Fruit fly (Drosophila melanogaster) whole organism, embryonic: ENCODE data around the gene CG32647.

Source experiments
- Atf-2 ChIP-seq: fragments of 200-800 bp; sonication (Bioruptor generic); optimal IDR thresholded peaks from 2 replicates; lab custom pipeline; 2016; ENCODE audit warnings: missing biosample characterization, missing genetic modification characterization
- CG10274 ChIP-seq: fragments of 200-800 bp; sonication (Bioruptor generic); optimal IDR thresholded peaks from 3 replicates; lab custom pipeline; 2017; ENCODE audit warnings: missing biosample characterization, mild to moderate bottlenecking, missing genetic modification characterization
- CG10565 ChIP-seq: fragments of 200-800 bp; sonication (Bioruptor generic); optimal IDR thresholded peaks from 3 replicates; lab custom pipeline; 2016; ENCODE audit warnings: missing biosample characterization, mild to moderate bottlenecking, missing genetic modification characterization
- CG10979 ChIP-seq: fragments of 200-800 bp; sonication (Bioruptor generic); optimal IDR thresholded peaks from 2 replicates; lab custom pipeline; 2018; ENCODE audit warnings: missing biosample characterization, mild to moderate bottlenecking, missing genetic modification characterization, moderate library complexity
- CG13123 ChIP-seq: fragments of 200-800 bp; sonication (Bioruptor generic); optimal IDR thresholded peaks from 2 replicates; lab custom pipeline; 2016; ENCODE audit warnings: missing biosample characterization, missing genetic modification characterization
- CG15479 ChIP-seq: fragments of 200-800 bp; sonication (Bioruptor generic); optimal IDR thresholded peaks from 3 replicates; lab custom pipeline; 2019; ENCODE audit warnings: missing biosample characterization, mild to moderate bottlenecking, missing genetic modification characterization, moderate library complexity
- CG15601 ChIP-seq: fragments of 200-800 bp; sonication (Bioruptor generic); optimal IDR thresholded peaks from 3 replicates; lab custom pipeline; 2019; ENCODE audit warnings: missing biosample characterization, mild to moderate bottlenecking, missing genetic modification characterization, moderate library complexity
- CG1603 ChIP-seq: fragments of 200-800 bp; sonication (Bioruptor generic); optimal IDR thresholded peaks from 2 replicates; lab custom pipeline; 2019; ENCODE audit warnings: missing biosample characterization, mild to moderate bottlenecking, missing genetic modification characterization, moderate library complexity
- CG16815 ChIP-seq: fragments of 200-800 bp; sonication (Bioruptor generic); optimal IDR thresholded peaks from 3 replicates; lab custom pipeline; 2017; ENCODE audit warnings: missing biosample characterization, mild to moderate bottlenecking, missing genetic modification characterization
- CG16863 ChIP-seq: fragments of 200-800 bp; sonication (Bioruptor generic); optimal IDR thresholded peaks from 3 replicates; lab custom pipeline; 2016; ENCODE audit warnings: missing biosample characterization, missing genetic modification characterization
- CG17328 ChIP-seq: fragments of 200-800 bp; sonication (Bioruptor generic); IDR thresholded peaks from 2 replicates; pipeline ENCODE4 v1.3.6; 2022; ENCODE audit warnings: missing biosample characterization, missing genetic modification characterization
- CG17568 ChIP-seq: fragments of 200-800 bp; sonication (Bioruptor generic); optimal IDR thresholded peaks from 2 replicates; lab custom pipeline; 2018; ENCODE audit warnings: missing biosample characterization, mild to moderate bottlenecking, missing genetic modification characterization, moderate library complexity
- CG18599 ChIP-seq: fragments of 200-800 bp; sonication (Bioruptor generic); optimal IDR thresholded peaks from 3 replicates; lab custom pipeline; 2017; ENCODE audit warnings: missing biosample characterization, missing genetic modification characterization, mild to moderate bottlenecking, moderate library complexity, missing genetic modification reagents
- CG2712 ChIP-seq: fragments of 200-800 bp; optimal IDR thresholded peaks from 3 replicates; lab custom pipeline; 2019; ENCODE audit warnings: missing biosample characterization, mild to moderate bottlenecking, missing genetic modification characterization, moderate library complexity
- CG30403 ChIP-seq: fragments of 200-800 bp; sonication (Bioruptor generic); optimal IDR thresholded peaks from 3 replicates; lab custom pipeline; 2016; ENCODE audit warnings: missing biosample characterization, missing genetic modification characterization
- CG4328 ChIP-seq: fragments of 200-800 bp; sonication (Bioruptor generic); optimal IDR thresholded peaks from 3 replicates; lab custom pipeline; 2017; ENCODE audit warnings: missing biosample characterization, missing genetic modification reagents, missing genetic modification characterization
- CG5953 ChIP-seq: fragments of 200-800 bp; sonication (Bioruptor generic); IDR thresholded peaks from 2 replicates; pipeline ENCODE4 v1.3.6; 2022; ENCODE audit warnings: missing biosample characterization, missing genetic modification characterization
- CG6683 ChIP-seq: fragments of 200-800 bp; sonication (Bioruptor generic); optimal IDR thresholded peaks from 2 replicates; lab custom pipeline; 2017; ENCODE audit warnings: missing biosample characterization, mild to moderate bottlenecking, missing genetic modification characterization, missing genetic modification reagents
- CG6765 ChIP-seq: fragments of 200-800 bp; sonication (Bioruptor generic); optimal IDR thresholded peaks from 3 replicates; lab custom pipeline; 2017; ENCODE audit warnings: missing biosample characterization, mild to moderate bottlenecking, missing genetic modification characterization
- CG9932 ChIP-seq: fragments of 200-800 bp; sonication (Bioruptor generic); IDR thresholded peaks from 2 replicates; pipeline ENCODE4 v1.3.6; 2022; ENCODE audit warnings: missing biosample characterization, missing genetic modification characterization
- Camta ChIP-seq: fragments of 200-800 bp; sonication (Bioruptor generic); optimal IDR thresholded peaks from 2 replicates; lab custom pipeline; 2016; ENCODE audit warnings: missing biosample characterization, missing genetic modification characterization
- D ChIP-seq, 2 experiments: fragments of 200-800 bp in 1 of 2; fragments of >200 bp in 1 of 2; sonication (Bioruptor generic) in 1 of 2; optimal IDR thresholded peaks; 2 replicates in 1 of 2; 3 replicates in 1 of 2; lab custom pipeline; 2017; ENCODE audit warnings: mild to moderate bottlenecking in 1 of 2, missing biosample characterization in 1 of 2, missing genetic modification characterization in 1 of 2, missing genetic modification reagents in 1 of 2
- Ets65A ChIP-seq: fragments of 200-800 bp; sonication (Bioruptor generic); peaks from one replicate; lab custom pipeline; 2016; ENCODE audit warnings: missing biosample characterization, missing genetic modification characterization
- H2.0 ChIP-seq: fragments of 200-800 bp; sonication (Bioruptor generic); IDR thresholded peaks from 2 replicates; pipeline ENCODE4 v1.3.6; 2022; ENCODE audit warnings: missing biosample characterization, missing genetic modification characterization
- HmgD ChIP-seq: fragments of 200-800 bp; sonication (Bioruptor generic); optimal IDR thresholded peaks from 3 replicates; lab custom pipeline; 2016; ENCODE audit warnings: missing biosample characterization, missing genetic modification characterization
- Hmr ChIP-seq: fragments of 200-800 bp; sonication (Bioruptor generic); optimal IDR thresholded peaks from 3 replicates; lab custom pipeline; 2017; ENCODE audit warnings: mild to moderate bottlenecking, missing biosample characterization, missing genetic modification reagents, missing genetic modification characterization
- Hmx ChIP-seq: fragments of 200-800 bp; sonication (Bioruptor generic); optimal IDR thresholded peaks from 2 replicates; lab custom pipeline; 2016; ENCODE audit warnings: missing biosample characterization, missing genetic modification characterization
- Lhr ChIP-seq: fragments of 200-800 bp; sonication (Bioruptor generic); optimal IDR thresholded peaks from 3 replicates; lab custom pipeline; 2017; ENCODE audit warnings: mild to moderate bottlenecking, missing biosample characterization, missing genetic modification reagents, missing genetic modification characterization
- Lpt ChIP-seq: fragments of >200 bp; optimal IDR thresholded peaks from 2 replicates; lab custom pipeline; 2018; ENCODE audit warnings: missing biosample characterization, missing genetic modification characterization
- MBD-R2 ChIP-seq: fragments of 200-800 bp; sonication (Bioruptor generic); IDR thresholded peaks from 2 replicates; pipeline ENCODE4 v1.3.6; 2022; ENCODE audit warnings: missing biosample characterization, missing genetic modification characterization
- Meics ChIP-seq: fragments of 200-800 bp; sonication (Bioruptor generic); optimal IDR thresholded peaks from 2 replicates; lab custom pipeline; 2017; ENCODE audit warnings: missing biosample characterization, mild to moderate bottlenecking, missing genetic modification characterization
- NK7.1 ChIP-seq: fragments of 200-800 bp; sonication (Bioruptor generic); optimal IDR thresholded peaks from 3 replicates; lab custom pipeline; 2016; ENCODE audit warnings: missing biosample characterization, missing genetic modification characterization
- Spps ChIP-seq: fragments of 200-800 bp; sonication (Bioruptor generic); optimal IDR thresholded peaks from 2 replicates; lab custom pipeline; 2018; ENCODE audit warnings: missing biosample characterization, mild to moderate bottlenecking, missing genetic modification characterization
- ash1 ChIP-seq: fragments of 200-800 bp; sonication (Bioruptor generic); optimal IDR thresholded peaks from 2 replicates; lab custom pipeline; 2018; ENCODE audit warnings: missing biosample characterization, mild to moderate bottlenecking, missing genetic modification characterization
- ato ChIP-seq: fragments of 200-800 bp; sonication (Bioruptor generic); IDR thresholded peaks from 2 replicates; pipeline ENCODE4 v1.3.6; 2022; ENCODE audit warnings: missing biosample characterization, missing genetic modification characterization; ENCODE audit not compliant: partially characterized antibody
- az2 ChIP-seq: fragments of 200-800 bp; sonication (Bioruptor generic); optimal IDR thresholded peaks from 3 replicates; lab custom pipeline; 2016; ENCODE audit warnings: missing biosample characterization, missing genetic modification characterization
- ci ChIP-seq: fragments of 200-800 bp; sonication (Bioruptor generic); IDR thresholded peaks from 3 replicates; pipeline ENCODE4 v1.3.6; 2022; ENCODE audit warnings: missing biosample characterization, missing genetic modification characterization
- cwo ChIP-seq: fragments of 200-800 bp; sonication (Bioruptor generic); optimal IDR thresholded peaks from 3 replicates; lab custom pipeline; 2017; ENCODE audit warnings: missing biosample characterization, missing genetic modification characterization, mild to moderate bottlenecking, moderate library complexity, missing genetic modification reagents
- emc ChIP-seq: fragments of 200-800 bp; sonication (Bioruptor generic); optimal IDR thresholded peaks from 2 replicates; lab custom pipeline; 2016; ENCODE audit warnings: missing biosample characterization, missing genetic modification characterization
- eve ChIP-seq, 2 experiments: fragments of >200 bp; optimal IDR thresholded peaks; 2 replicates each; lab custom pipeline; 2017; ENCODE audit warnings: missing biosample characterization in 2 of 2, missing genetic modification characterization in 2 of 2
- klu ChIP-seq: fragments of 200-800 bp; sonication (Bioruptor generic); IDR thresholded peaks from 2 replicates; pipeline ENCODE4 v1.3.6; 2022; ENCODE audit warnings: missing biosample characterization, missing genetic modification characterization
- lilli ChIP-seq: fragments of 200-800 bp; sonication (Bioruptor generic); optimal IDR thresholded peaks from 3 replicates; lab custom pipeline; 2016; ENCODE audit warnings: missing biosample characterization, missing genetic modification characterization
- mld ChIP-seq: fragments of 200-800 bp; sonication (Bioruptor generic); IDR thresholded peaks from 3 replicates; pipeline ENCODE4 v1.3.6; 2022; ENCODE audit warnings: missing biosample characterization, missing genetic modification characterization; ENCODE audit not compliant: partially characterized antibody
- odd ChIP-seq: fragments of 200-800 bp; sonication (Bioruptor generic); optimal IDR thresholded peaks from 2 replicates; lab custom pipeline; 2017; ENCODE audit warnings: missing biosample characterization, mild to moderate bottlenecking, missing genetic modification characterization
- repo ChIP-seq: fragments of 200-800 bp; sonication (Bioruptor generic); optimal IDR thresholded peaks from 2 replicates; lab custom pipeline; 2016; ENCODE audit warnings: missing biosample characterization, missing genetic modification characterization
- row ChIP-seq: fragments of 200-800 bp; sonication (Bioruptor generic); IDR thresholded peaks from 3 replicates; pipeline ENCODE4 v1.3.6; 2022; ENCODE audit warnings: missing biosample characterization, missing genetic modification characterization
- salm ChIP-seq: fragments of 200-800 bp; sonication (Bioruptor generic); optimal IDR thresholded peaks from 2 replicates; lab custom pipeline; 2018; ENCODE audit warnings: missing biosample characterization, mild to moderate bottlenecking, missing genetic modification characterization
- sd ChIP-seq: fragments of 200-800 bp; sonication (Bioruptor generic); optimal IDR thresholded peaks from 3 replicates; lab custom pipeline; 2018; ENCODE audit warnings: missing biosample characterization, mild to moderate bottlenecking, missing genetic modification characterization, moderate library complexity
- sisA ChIP-seq: fragments of 200-800 bp; sonication (Bioruptor generic); IDR thresholded peaks from 2 replicates; pipeline ENCODE4 v1.3.6; 2022; ENCODE audit warnings: missing biosample characterization, missing genetic modification characterization
- so ChIP-seq: fragments of 200-800 bp; sonication (Bioruptor generic); IDR thresholded peaks from 3 replicates; pipeline ENCODE4 v1.3.6; 2022; ENCODE audit warnings: missing biosample characterization, missing genetic modification characterization
- trh ChIP-seq: fragments of 200-800 bp; sonication (Bioruptor generic); optimal IDR thresholded peaks from 2 replicates; lab custom pipeline; 2016; ENCODE audit warnings: missing biosample characterization, missing genetic modification characterization

CG32647 gene

dm6 chrX:12766286-12766685, 18.5 kb downstream of the CG32647 start (continued):
- TF ChIP-seq NK7.1 (GFP tag; lab: Kevin White, UChicago) = no peak
- no peak for TF ChIP-seq mld (GFP tag; lab: Robert Waterston, UW)
- no peak for TF ChIP-seq MBD-R2 (GFP tag; lab: Robert Waterston, UW)
- TF ChIP-seq Atf-2 = no peak
- TF ChIP-seq Camta (GFP tag; lab: Kevin White, UChicago) = no peak
- TF ChIP-seq Lpt (GFP tag; lab: Kevin White, UChicago) = no peak
- no peak for TF ChIP-seq D (optimal IDR thresholded peaks at IDR 0.05; lab: Kevin White, UChicago)
- no peak for TF ChIP-seq D (GFP tag; optimal IDR thresholded peaks at IDR 0.05; lab: Kevin White, UChicago)
- TF ChIP-seq CG15601 (tag; lab: Kevin White, UChicago) = no peak
- no peak for TF ChIP-seq HmgD (GFP tag; lab: Kevin White, UChicago)
- no peak for TF ChIP-seq salm (tag; lab: Kevin White, UChicago)
- no peak for TF ChIP-seq CG9932 (GFP tag; lab: Robert Waterston, UW)
- TF ChIP-seq CG1603 (tag; lab: Kevin White, UChicago) = peak; percentile 47
- TF ChIP-seq Ets65A (GFP tag; lab: Kevin White, UChicago) = no peak
- no peak for TF ChIP-seq Hmx
- TF ChIP-seq CG6683 = no peak
- no peak for TF ChIP-seq CG2712
- no peak for TF ChIP-seq trh (GFP tag; lab: Kevin White, UChicago)
- TF ChIP-seq klu (GFP tag; lab: Robert Waterston, UW) = no peak
- no peak for TF ChIP-seq ci (GFP tag; lab: Robert Waterston, UW)
- 0 out of 3 replicates have a peak, but pooled peaks have one; percentile 15 for TF ChIP-seq so
- TF ChIP-seq Lhr = no peak
- TF ChIP-seq CG15479 = no peak
- no peak for TF ChIP-seq lilli (GFP tag; lab: Kevin White, UChicago)
- no peak for TF ChIP-seq CG13123
- TF ChIP-seq eve (GFP tag; optimal IDR thresholded peaks at IDR 0.05; lab: Kevin White, UChicago) = peak in 1 of 2 experiments; percentile 59
- TF ChIP-seq sd = no peak
- TF ChIP-seq CG4328 (GFP tag; lab: Kevin White, UChicago) = no peak
- no peak for TF ChIP-seq CG10565
- TF ChIP-seq CG16815 (GFP tag; lab: Kevin White, UChicago) = no peak
- no peak for TF ChIP-seq odd (GFP tag; lab: Kevin White, UChicago)
- TF ChIP-seq CG17568 (GFP tag; lab: Kevin White, UChicago) = no peak
- TF ChIP-seq CG16863 (GFP tag; lab: Kevin White, UChicago) = no peak
- no peak for TF ChIP-seq sisA (GFP tag; lab: Robert Waterston, UW)
- TF ChIP-seq H2.0 = no peak
- no peak for TF ChIP-seq CG6765 (GFP tag; lab: Kevin White, UChicago)
- TF ChIP-seq repo (GFP tag; lab: Kevin White, UChicago) = no peak
- TF ChIP-seq az2 (GFP tag; lab: Kevin White, UChicago) = peak; percentile 5
- peak; percentile 23 for TF ChIP-seq CG18599 (GFP tag; lab: Kevin White, UChicago)
- no peak for TF ChIP-seq CG30403 (GFP tag; lab: Kevin White, UChicago)
- no peak for TF ChIP-seq CG10274 (GFP tag; lab: Kevin White, UChicago)
- peak; percentile 9 for TF ChIP-seq CG10979 (tag; lab: Kevin White, UChicago)
- no peak for TF ChIP-seq cwo (GFP tag; lab: Kevin White, UChicago)
- TF ChIP-seq CG5953 (GFP tag; lab: Robert Waterston, UW) = no peak
- TF ChIP-seq ato (GFP tag; lab: Robert Waterston, UW) = no peak
- no peak for TF ChIP-seq Meics (GFP tag; lab: Kevin White, UChicago)
- no peak for TF ChIP-seq ash1 (GFP tag; lab: Kevin White, UChicago)
- TF ChIP-seq emc (GFP tag; lab: Kevin White, UChicago) = no peak
- TF ChIP-seq Hmr (GFP tag; lab: Kevin White, UChicago) = peak; percentile 25
- no peak for TF ChIP-seq Spps (tag; lab: Kevin White, UChicago)
- TF ChIP-seq CG17328 = 0 out of 2 replicates have a peak, but pooled peaks have one; percentile 24
- TF ChIP-seq row (GFP tag; lab: Robert Waterston, UW) = 0 out of 3 replicates have a peak, but pooled peaks have one; percentile 8
